Worm (Caenorhabditis elegans) whole organism, midembryonic: ENCODE data around the gene Y32H12A.1.

Experiments used
- flt-1 ChIP-seq: fragments of 200-800 bp; sonication (Bioruptor generic); IDR thresholded peaks from 2 replicates; pipeline ENCODE4 v1.3.6; 2022; ENCODE audit warnings: missing genetic modification characterization, missing compliant biosample characterization
- klf-2 ChIP-seq: fragments of 200-800 bp; sonication (Bioruptor generic); conservative IDR thresholded peaks from 2 replicates; pipeline ENCODE4 v1.3.6; 2022; ENCODE audit warnings: missing genetic modification reagents, missing genetic modification characterization, missing compliant biosample characterization
- ref-1 ChIP-seq: fragments of 200-800 bp; sonication (Bioruptor generic); conservative IDR thresholded peaks from 2 replicates; pipeline ENCODE4 v1.3.6; 2022; ENCODE audit warnings: missing genetic modification reagents, missing genetic modification characterization, missing compliant biosample characterization

- TF ChIP-seq flt-1 (no peak), klf-2 (no peak), ref-1 (no peak)
These were observed 51.7 kb downstream of the Y32H12A.1 start, which contains the start of gene grl-22 for ce11 chrIII:5413680-5414079.
